Fruit fly (Drosophila melanogaster) Kc167 (cell line): ENCODE measurements around the gene CG13138.

ENCODE experiments used
- Myc ChIP-seq: fragments of >200 bp; optimal IDR thresholded peaks from 2 replicates; lab custom pipeline; 2017; ENCODE audit warnings: missing external identifiers
- Sin3A ChIP-seq: fragments of >200 bp; optimal IDR thresholded peaks from 2 replicates; lab custom pipeline; 2018; ENCODE audit warnings: missing external identifiers
- h ChIP-seq: fragments of >200 bp; optimal IDR thresholded peaks from 3 replicates; lab custom pipeline; 2018; ENCODE audit warnings: missing external identifiers
- insv ChIP-seq: fragments of >200 bp; optimal IDR thresholded peaks from 3 replicates; lab custom pipeline; 2018; ENCODE audit warnings: missing external identifiers
- psq ChIP-seq: fragments of >200 bp; optimal IDR thresholded peaks from 2 replicates; lab custom pipeline; 2017; ENCODE audit warnings: missing external identifiers
- ttk ChIP-seq: sonication (Bioruptor generic); optimal IDR thresholded peaks from 2 replicates; lab custom pipeline; 2017; ENCODE audit warnings: missing external identifiers

- TF ChIP-seq ttk: no peak
- TF ChIP-seq psq (lab: Kevin White, UChicago): no peak
- no peak for TF ChIP-seq h (lab: Kevin White, UChicago)
- TF ChIP-seq Myc (lab: Kevin White, UChicago): no peak
- TF ChIP-seq Sin3A (lab: Kevin White, UChicago): no peak
- TF ChIP-seq insv: no peak
These were observed 2.0 kb upstream of the CG13138 start, which contains the start of gene nmd for dm6 chr2L:10303786-10304185.
